Worm (Caenorhabditis elegans): Measurements from ENCODE around the gene glb-2.
"Not testable (repeated sequence)": the region's sequence is repeated elsewhere in the genome, so short reads cannot be mapped to it uniquely, and the experiment has no call there.

- TF ChIP-seq unc-120 (tag; optimal IDR thresholded peaks at IDR 0.05; ENCODE audit: poor library complexity, severe bottlenecking); lsy-2 (tag; optimal IDR thresholded peaks at IDR 0.05); nhr-76 (tag; optimal IDR thresholded peaks at IDR 0.05); snpc-4 (tag; optimal IDR thresholded peaks at IDR 0.05); blmp-1 (tag; optimal IDR thresholded peaks at IDR 0.05); ztf-11 (tag; optimal IDR thresholded peaks at IDR 0.05): not testable (repeated sequence)
Measured at ce11 chrIV:7254690-7255089, 8.3 kb downstream of the glb-2 start, which contains the start of gene C06E4.5.

Data from whole organism, mixed stage, embryonic.